Worm (Caenorhabditis elegans) whole organism, L4/young adult: ENCODE data around the gene C09H5.7.

ENCODE experiments used
- W03F9.2 ChIP-seq: fragments of 150-350 bp; optimal IDR thresholded peaks from 2 replicates; lab custom pipeline; 2014; ENCODE audit warnings: missing biosample characterization, missing genetic modification characterization
- him-1 ChIP-seq: sonication (generic microtip); optimal IDR thresholded peaks from 2 replicates; lab custom pipeline; 2016; ENCODE audit warnings: missing genotype, missing genetic modification reagents, missing genetic modification characterization, missing compliant biosample characterization

DNA sequence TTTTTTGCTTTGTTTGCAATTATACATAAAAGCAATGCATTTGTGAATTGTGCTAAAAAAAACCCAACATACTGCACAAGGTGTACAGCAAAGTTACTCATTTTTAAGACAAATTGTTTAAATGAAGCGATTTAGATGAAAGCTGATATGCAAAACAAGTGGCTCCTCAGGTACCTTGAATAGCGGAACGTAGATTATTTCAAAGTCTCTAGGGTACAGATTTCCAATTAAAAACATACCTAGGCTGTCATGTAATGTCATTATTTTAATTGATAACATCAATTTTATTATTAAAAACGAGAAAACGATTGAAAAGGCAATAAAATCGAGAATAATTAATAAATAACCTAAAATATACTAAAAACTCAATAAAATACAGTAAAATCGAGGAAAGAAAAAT, 23.0 kb downstream of the C09H5.7 start, which contains the start of gene str-139:
- TF ChIP-seq him-1 (tag; lab: Kevin White, UChicago) = no peak
- TF ChIP-seq W03F9.2 = no peak
